Fruit fly (Drosophila melanogaster): ENCODE measurements around the gene CG14949.

dm6 chr3L:2643324-2643723 lies at the start of gene CG14949:
- TF ChIP-seq fd102C (GFP tag; optimal IDR thresholded peaks at IDR 0.05), result no peak
- TF ChIP-seq p53 (GFP tag; optimal IDR thresholded peaks at IDR 0.05), result no peak
